Worm (Caenorhabditis elegans): ENCODE results near the gene srh-192.

DNA sequence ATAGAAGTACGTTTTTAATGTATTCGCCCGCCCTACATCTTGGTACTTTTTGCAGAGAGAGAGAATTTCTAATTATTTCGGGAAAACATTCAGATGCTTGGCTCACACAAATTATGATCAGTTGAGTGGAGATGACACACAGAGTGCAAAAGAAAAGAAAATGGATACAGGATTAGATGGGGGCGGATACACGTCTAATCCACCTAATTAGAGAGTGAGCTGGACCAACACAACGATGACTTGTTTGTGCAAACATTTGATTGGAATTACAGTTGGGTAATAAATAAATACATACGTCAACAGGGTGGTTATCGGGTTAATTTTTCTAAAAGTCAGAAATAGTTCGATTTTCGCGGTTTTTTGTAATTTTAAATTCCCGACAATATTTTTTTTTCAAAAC, 44.2 kb upstream of the srh-192 start:
- TF ChIP-seq nhr-67 (tag; optimal IDR thresholded peaks at IDR 0.05) = no peak
- TF ChIP-seq lin-39 (tag; optimal IDR thresholded peaks at IDR 0.05) = no peak

Data from whole organism, L3 larva.